Worm (Caenorhabditis elegans) whole organism, L4 larva: ENCODE data around the gene F41G3.20.

Source experiments
- D1046.2 ChIP-seq: fragments of 200-800 bp; sonication (Bioruptor generic); IDR thresholded peaks from 2 replicates; pipeline ENCODE4 v1.3.6; 2022; ENCODE audit warnings: missing genetic modification characterization, missing compliant biosample characterization
- F10B5.3 ChIP-seq: sonication (generic microtip); optimal IDR thresholded peaks from 2 replicates; lab custom pipeline; 2016; ENCODE audit warnings: mild to moderate bottlenecking, missing genetic modification characterization, missing compliant biosample characterization
- F26F4.8 ChIP-seq: fragments of 200-800 bp; sonication (Bioruptor generic); conservative IDR thresholded peaks from 2 replicates; pipeline ENCODE4 v1.3.6; 2022; ENCODE audit warnings: missing genetic modification characterization, missing compliant biosample characterization
- F44E2.7 ChIP-seq: fragments of 200-800 bp; sonication (Bioruptor generic); IDR thresholded peaks from 2 replicates; pipeline ENCODE4 v2.1.2; 2022; ENCODE audit warnings: missing genetic modification characterization, missing compliant biosample characterization
- T26A8.4 ChIP-seq: fragments of 200-800 bp; sonication (Bioruptor generic); IDR thresholded peaks from 2 replicates; pipeline ENCODE4 v1.3.6; 2022; ENCODE audit warnings: missing genetic modification characterization, missing compliant biosample characterization
- Y75B8A.6 ChIP-seq: fragments of 200-800 bp; sonication (Bioruptor generic); IDR thresholded peaks from 2 replicates; pipeline ENCODE4 v1.3.6; 2022; ENCODE audit warnings: missing genetic modification reagents, missing genetic modification characterization, missing compliant biosample characterization
- daf-16 ChIP-seq, 3 experiments: sonication (generic microtip); optimal IDR thresholded peaks; 2 replicates each; lab custom pipeline; 2016 to 2017; ENCODE audit warnings: missing genetic modification characterization in 3 of 3, missing genetic modification reagents in 3 of 3, mild to moderate bottlenecking in 2 of 3, missing compliant biosample characterization in 2 of 3, missing biosample characterization in 1 of 3, moderate library complexity in 1 of 3
- dmd-6 ChIP-seq: fragments of 200-800 bp; sonication (Bioruptor generic); IDR thresholded peaks from 2 replicates; pipeline ENCODE4 v1.3.6; 2022; ENCODE audit warnings: missing genetic modification reagents, missing genetic modification characterization, missing compliant biosample characterization
- dmd-8 ChIP-seq: fragments of 200-800 bp; sonication (Bioruptor generic); IDR thresholded peaks from 2 replicates; pipeline ENCODE4 v1.3.6; 2022; ENCODE audit warnings: missing genetic modification characterization, missing compliant biosample characterization
- dmd-9 ChIP-seq: fragments of 200-800 bp; sonication (Bioruptor generic); IDR thresholded peaks from 2 replicates; pipeline ENCODE4 v1.3.6; 2022; ENCODE audit warnings: missing genetic modification reagents, missing genetic modification characterization, missing compliant biosample characterization
- dve-1 ChIP-seq: sonication (generic microtip); optimal IDR thresholded peaks from 2 replicates; lab custom pipeline; 2017; ENCODE audit warnings: antibody characterized with exemption, mild to moderate bottlenecking, missing genetic modification characterization, missing compliant biosample characterization; ENCODE audit not compliant: insufficient read depth
- egl-27 ChIP-seq: sonication (generic microtip); optimal IDR thresholded peaks from 3 replicates; lab custom pipeline; 2017; ENCODE audit warnings: missing biosample characterization, missing genetic modification reagents, missing genetic modification characterization
- fkh-10 ChIP-seq: fragments of 150-350 bp; optimal IDR thresholded peaks from 2 replicates; lab custom pipeline; 2014; ENCODE audit warnings: missing biosample characterization, missing genetic modification reagents, missing genetic modification characterization
- hlh-11 ChIP-seq: fragments of 200-800 bp; sonication (Bioruptor generic); optimal IDR thresholded peaks from 2 replicates; lab custom pipeline; 2018; ENCODE audit warnings: mild to moderate bottlenecking, missing genetic modification characterization, missing compliant biosample characterization
- hlh-30 ChIP-seq: sonication (generic microtip); optimal IDR thresholded peaks from 2 replicates; lab custom pipeline; 2017; ENCODE audit warnings: antibody characterized with exemption, mild to moderate bottlenecking, missing genetic modification characterization, missing compliant biosample characterization; ENCODE audit not compliant: insufficient read depth
- hmg-1.1 ChIP-seq: fragments of 200-800 bp; sonication (Bioruptor generic); IDR thresholded peaks from 2 replicates; pipeline ENCODE4 v1.3.6; 2022; ENCODE audit warnings: missing genetic modification reagents, missing genetic modification characterization, missing compliant biosample characterization
- jun-1 ChIP-seq: fragments of 150-350 bp; optimal IDR thresholded peaks from 2 replicates; lab custom pipeline; 2014; ENCODE audit warnings: missing biosample characterization, missing genetic modification reagents, missing genetic modification characterization
- lim-7 ChIP-seq: fragments of 200-800 bp; sonication (Bioruptor generic); IDR thresholded peaks from 2 replicates; pipeline ENCODE4 v1.3.6; 2022; ENCODE audit warnings: missing genetic modification characterization, missing compliant biosample characterization
- lin-1 ChIP-seq: fragments of 200-800 bp; sonication (Bioruptor generic); IDR thresholded peaks from 2 replicates; pipeline ENCODE4 v1.3.6; 2022; ENCODE audit warnings: missing genetic modification reagents, missing genetic modification characterization, missing compliant biosample characterization
- lin-13 ChIP-seq: fragments of 150-350 bp; optimal IDR thresholded peaks from 2 replicates; lab custom pipeline; 2014; ENCODE audit warnings: missing biosample characterization, missing genetic modification reagents, missing genetic modification characterization
- lin-15B ChIP-seq: fragments of 150-350 bp; sonication (generic microtip); optimal IDR thresholded peaks from 3 replicates; lab custom pipeline; 2014; ENCODE audit warnings: missing biosample characterization, missing genetic modification characterization
- lir-3 ChIP-seq: sonication (generic microtip); optimal IDR thresholded peaks from 2 replicates; lab custom pipeline; 2016; ENCODE audit warnings: mild to moderate bottlenecking, missing genetic modification characterization, missing compliant biosample characterization
- lsy-2 ChIP-seq, 2 experiments: fragments of 150-350 bp in 1 of 2; sonication (generic microtip) in 1 of 2; optimal IDR thresholded peaks; 2 replicates each; lab custom pipeline; 2014 to 2017; ENCODE audit warnings: missing biosample characterization in 2 of 2, missing genetic modification characterization in 2 of 2
- madf-5 ChIP-seq, 2 experiments: fragments of 200-800 bp; sonication (Bioruptor generic); IDR thresholded peaks; 2 replicates each; pipeline ENCODE4 v1.3.6; 2022; ENCODE audit warnings: missing compliant biosample characterization in 2 of 2, missing genetic modification characterization in 2 of 2
- madf-9 ChIP-seq: fragments of 200-800 bp; sonication (Bioruptor generic); conservative IDR thresholded peaks from 2 replicates; pipeline ENCODE4 v1.3.6; 2022; ENCODE audit warnings: missing genetic modification reagents, missing genetic modification characterization, missing compliant biosample characterization
- mdt-29 ChIP-seq: fragments of 200-800 bp; sonication (Bioruptor generic); IDR thresholded peaks from 2 replicates; pipeline ENCODE4 v1.3.6; 2022; ENCODE audit warnings: missing genetic modification reagents, missing genetic modification characterization, missing compliant biosample characterization
- mep-1 ChIP-seq: fragments of 150-350 bp; sonication (generic microtip); optimal IDR thresholded peaks from 3 replicates; lab custom pipeline; 2014; ENCODE audit warnings: missing biosample characterization, missing genetic modification characterization
- mxl-3 ChIP-seq: fragments of 200-800 bp; sonication (Bioruptor generic); optimal IDR thresholded peaks from 2 replicates; lab custom pipeline; 2018; ENCODE audit warnings: mild to moderate bottlenecking, missing genetic modification characterization, missing compliant biosample characterization
- nhr-11 ChIP-seq: fragments of 150-350 bp; optimal IDR thresholded peaks from 2 replicates; lab custom pipeline; 2014; ENCODE audit warnings: missing biosample characterization, missing genetic modification characterization
- nhr-111 ChIP-seq: fragments of 200-800 bp; sonication (Bioruptor generic); optimal IDR thresholded peaks from 2 replicates; lab custom pipeline; 2018; ENCODE audit warnings: mild to moderate bottlenecking, missing genetic modification characterization, missing compliant biosample characterization
- nhr-237 ChIP-seq: sonication (generic microtip); optimal IDR thresholded peaks from 2 replicates; lab custom pipeline; 2017; ENCODE audit warnings: missing biosample characterization, missing genetic modification characterization
- nhr-25 ChIP-seq: sonication (generic microtip); optimal IDR thresholded peaks from 2 replicates; lab custom pipeline; 2017; ENCODE audit warnings: missing genetic modification characterization, mild to moderate bottlenecking, missing compliant biosample characterization, antibody characterized with exemption, moderate library complexity, borderline replicate concordance; ENCODE audit not compliant: insufficient read depth
- nhr-48 ChIP-seq: sonication (generic microtip); optimal IDR thresholded peaks from 2 replicates; lab custom pipeline; 2016; ENCODE audit warnings: mild to moderate bottlenecking, missing genetic modification characterization, missing compliant biosample characterization
- nhr-76 ChIP-seq: fragments of 150-350 bp; optimal IDR thresholded peaks from 2 replicates; lab custom pipeline; 2014; ENCODE audit warnings: missing biosample characterization, missing genetic modification characterization
- pha-4 ChIP-seq, 2 experiments: fragments of 150-350 bp in 1 of 2; fragments of 200-800 bp in 1 of 2; sonication (Bioruptor generic) in 1 of 2; IDR thresholded peaks in 1 of 2; optimal IDR thresholded peaks in 1 of 2; 2 replicates each; pipeline versions ENCODE4 v1.3.6 to Lab custom; 2014 to 2022; ENCODE audit warnings: missing genetic modification characterization in 2 of 2, missing genetic modification reagents in 2 of 2, missing biosample characterization in 1 of 2, missing compliant biosample characterization in 1 of 2
- pqm-1 ChIP-seq: sonication (generic microtip); optimal IDR thresholded peaks from 2 replicates; lab custom pipeline; 2017; ENCODE audit warnings: missing biosample characterization, missing genetic modification characterization
- rbr-2 ChIP-seq: sonication (generic microtip); optimal IDR thresholded peaks from 2 replicates; lab custom pipeline; 2016; ENCODE audit warnings: missing genotype, missing genetic modification characterization, missing compliant biosample characterization
- sdz-12 ChIP-seq: fragments of 200-800 bp; sonication (Bioruptor generic); optimal IDR thresholded peaks from 2 replicates; lab custom pipeline; 2018; ENCODE audit warnings: mild to moderate bottlenecking, missing genetic modification characterization, missing compliant biosample characterization
- spr-3 ChIP-seq: fragments of 200-800 bp; sonication (Bioruptor generic); optimal IDR thresholded peaks from 2 replicates; lab custom pipeline; 2018; ENCODE audit warnings: mild to moderate bottlenecking, missing genetic modification characterization, missing compliant biosample characterization
- tag-97 ChIP-seq: fragments of 200-800 bp; sonication (Bioruptor generic); IDR thresholded peaks from 2 replicates; pipeline ENCODE4 v1.3.6; 2022; ENCODE audit warnings: missing genetic modification characterization, missing compliant biosample characterization
- tra-1 ChIP-seq: fragments of 200-800 bp; sonication (Bioruptor generic); IDR thresholded peaks from 2 replicates; pipeline ENCODE4 v1.3.6; 2022; ENCODE audit warnings: missing genetic modification reagents, missing genetic modification characterization, missing compliant biosample characterization
- unc-130 ChIP-seq: sonication (generic microtip); optimal IDR thresholded peaks from 2 replicates; lab custom pipeline; 2016; ENCODE audit warnings: missing genetic modification reagents, missing genetic modification characterization, missing compliant biosample characterization
- unc-39 ChIP-seq: sonication (generic microtip); optimal IDR thresholded peaks from 2 replicates; lab custom pipeline; 2017; ENCODE audit warnings: missing biosample characterization, missing genetic modification characterization
- unc-62 ChIP-seq, 3 experiments: fragments of 150-350 bp in 1 of 3; sonication (generic microtip); optimal IDR thresholded peaks in 2 of 3; peaks in 1 of 3; 1 replicate in 1 of 3; 2 replicates in 2 of 3; lab custom pipeline; 2014 to 2017; ENCODE audit warnings: missing biosample characterization in 3 of 3, missing genetic modification characterization in 3 of 3, missing genetic modification reagents in 3 of 3, missing genotype in 1 of 3
- zfp-2 ChIP-seq: sonication (generic microtip); optimal IDR thresholded peaks from 2 replicates; lab custom pipeline; 2016; ENCODE audit warnings: mild to moderate bottlenecking, missing genetic modification characterization, missing compliant biosample characterization
- zip-11 ChIP-seq: fragments of 200-800 bp; sonication (Bioruptor generic); IDR thresholded peaks from 2 replicates; pipeline ENCODE4 v1.3.6; 2022; ENCODE audit warnings: missing genetic modification characterization, missing compliant biosample characterization

F41G3.20 gene

DNA sequence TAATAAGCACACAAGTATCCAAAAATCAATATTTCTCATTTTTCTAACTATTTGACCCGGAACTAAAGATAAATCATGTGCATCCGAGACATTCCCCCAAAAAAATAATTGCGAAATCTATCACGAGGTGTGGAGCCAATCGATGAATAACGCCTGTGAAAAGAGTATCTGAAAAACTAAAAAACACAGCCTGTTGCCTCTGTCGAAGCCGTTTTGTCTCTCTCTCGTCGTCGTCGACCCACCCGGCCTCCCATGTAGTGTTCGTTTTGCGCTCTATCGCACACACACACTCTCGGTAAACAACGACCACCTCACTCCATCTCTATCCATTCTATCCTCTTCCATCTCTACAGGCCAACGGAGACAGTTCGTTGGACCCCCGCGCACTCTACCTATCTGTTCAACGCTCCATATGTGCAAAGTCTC, 31.9 kb upstream of the F41G3.20 start (continued):
- TF ChIP-seq madf-5 (GFP tag; IDR thresholded peaks at IDR 0.05; lab: Robert Waterston, UW) (no peak), F44E2.7 (GFP tag; lab: Robert Waterston, UW) (no peak), Y75B8A.6 (no peak), nhr-11 (tag; lab: Kevin White, UChicago) (peak; percentile 70), T26A8.4 (0 out of 2 replicates have a peak, but pooled peaks have one; percentile 50), jun-1 (no peak), nhr-237 (tag; lab: Kevin White, UChicago) (no peak), mep-1 (peak; percentile 68), tag-97 (GFP tag; lab: Robert Waterston, UW) (no peak), madf-9 (0 out of 2 replicates have a peak, but pooled peaks have one; percentile 23), unc-130 (no peak), sdz-12 (GFP tag; lab: Kevin White, UChicago) (no peak), nhr-25 (tag; lab: Kevin White, UChicago) (peak; percentile 17), lin-13 (GFP tag; lab: Kevin White, UChicago) (peak; percentile 40), mxl-3 (GFP tag; lab: Kevin White, UChicago) (peak; percentile 75), pha-4 (GFP tag; IDR thresholded peaks at IDR 0.05; lab: Robert Waterston, UW) (no peak), pha-4 (tag; optimal IDR thresholded peaks at IDR 0.05; lab: Kevin White, UChicago) (peak; percentile 50), zfp-2 (tag; lab: Kevin White, UChicago) (no peak), dmd-9 (GFP tag; lab: Robert Waterston, UW) (no peak)
- TF ChIP-seq, all 104 proteins: peak for 31

DNA sequence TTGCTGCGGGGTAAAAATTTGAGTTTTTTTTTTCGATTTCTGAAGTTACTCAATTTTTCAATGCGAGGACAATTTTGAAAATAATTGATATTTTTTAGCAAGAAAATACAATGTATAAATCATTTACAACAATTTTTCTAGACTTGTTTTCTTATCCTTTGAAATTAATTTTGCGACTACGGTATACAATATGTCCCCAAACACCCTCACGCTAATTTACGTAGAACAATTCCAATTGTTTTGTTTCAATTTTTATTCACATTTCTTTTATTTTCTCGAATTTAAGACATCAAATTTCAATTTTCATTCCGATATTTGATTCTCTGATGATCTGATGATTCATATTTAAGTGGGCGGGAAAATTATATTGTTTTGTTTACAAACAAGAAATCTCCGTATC, 31.2 kb upstream of the F41G3.20 start:
- no peak for TF ChIP-seq lir-3
- peak in 1 of 2 experiments; percentile 7 for TF ChIP-seq lsy-2 (tag; optimal IDR thresholded peaks at IDR 0.05; lab: Kevin White, UChicago)
- TF ChIP-seq F26F4.8 (GFP tag; lab: Robert Waterston, UW): no peak
- TF ChIP-seq zip-11 (GFP tag; lab: Robert Waterston, UW): no peak
- peak in 1 of 2 experiments; percentile 60 for TF ChIP-seq unc-62 (GFP tag; optimal IDR thresholded peaks at IDR 0.05 in 1 of 2; lab: Kevin White, UChicago)
- no peak for TF ChIP-seq unc-62 (tag; optimal IDR thresholded peaks at IDR 0.05; lab: Kevin White, UChicago)
- TF ChIP-seq lin-13 (GFP tag; lab: Kevin White, UChicago): no peak

DNA sequence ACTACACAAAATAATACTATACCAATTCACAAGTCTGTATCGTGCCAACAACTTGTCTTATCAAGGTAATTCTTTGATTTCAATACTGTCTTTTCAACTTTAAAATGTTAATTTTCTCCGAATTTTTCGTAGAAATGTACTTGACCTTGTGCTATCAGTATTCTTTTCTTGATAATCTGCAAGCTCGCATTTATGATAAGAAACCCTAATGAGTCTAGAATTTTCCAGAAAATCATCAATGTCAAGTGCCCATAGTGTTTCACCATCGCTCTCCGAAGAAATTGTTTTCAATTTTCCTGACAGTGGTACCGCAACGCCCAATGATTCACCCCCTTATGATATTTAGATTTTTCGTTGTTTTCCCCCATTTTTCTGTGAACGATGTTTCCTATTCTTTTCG, 30.4 kb upstream of the F41G3.20 start:
- no peak for TF ChIP-seq egl-27 (tag; lab: Kevin White, UChicago)
- TF ChIP-seq mdt-29 (GFP tag; lab: Robert Waterston, UW): peak; percentile 59; the same call in 1 of the 2 replicates
- TF ChIP-seq D1046.2 (GFP tag; lab: Robert Waterston, UW): no peak
- no peak for TF ChIP-seq rbr-2 (tag; lab: Kevin White, UChicago)
- TF ChIP-seq lin-1: no peak
- peak in 1 of 2 experiments; percentile 55 for TF ChIP-seq unc-62 (GFP tag; optimal IDR thresholded peaks at IDR 0.05 in 1 of 2; lab: Kevin White, UChicago)
- TF ChIP-seq unc-62 (tag; optimal IDR thresholded peaks at IDR 0.05; lab: Kevin White, UChicago): no peak
- TF ChIP-seq dve-1 (tag; lab: Kevin White, UChicago): peak; percentile 31
- TF ChIP-seq hmg-1.1 (GFP tag; lab: Robert Waterston, UW): no peak
- no peak for TF ChIP-seq lin-13 (GFP tag; lab: Kevin White, UChicago)
- TF ChIP-seq nhr-111 (GFP tag; lab: Kevin White, UChicago): no peak
- TF ChIP-seq F10B5.3: no peak
- no peak for TF ChIP-seq F44E2.7 (GFP tag; lab: Robert Waterston, UW)
- TF ChIP-seq tra-1 (GFP tag; lab: Robert Waterston, UW): 0 out of 2 replicates have a peak, but pooled peaks have one; percentile 17
- peak; percentile 4 for TF ChIP-seq pqm-1 (tag; lab: Kevin White, UChicago)
- TF ChIP-seq lim-7 (GFP tag; lab: Robert Waterston, UW): no peak
- no peak for TF ChIP-seq dmd-8 (GFP tag; lab: Robert Waterston, UW)
- no peak for TF ChIP-seq nhr-76 (tag; lab: Kevin White, UChicago)
- peak; percentile 18 for TF ChIP-seq hlh-30
- TF ChIP-seq daf-16 (GFP tag; optimal IDR thresholded peaks at IDR 0.05; lab: Kevin White, UChicago): no peak
- TF ChIP-seq daf-16 (tag; optimal IDR thresholded peaks at IDR 0.05; lab: Kevin White, UChicago): peak; percentile 89
- peak; percentile 60 for TF ChIP-seq hlh-11
- no peak for TF ChIP-seq fkh-10 (GFP tag; lab: Kevin White, UChicago)
- TF ChIP-seq unc-39 (tag; lab: Kevin White, UChicago): no peak
- TF ChIP-seq dmd-9 (GFP tag; lab: Robert Waterston, UW): no peak
- TF ChIP-seq nhr-48: no peak
- no peak for TF ChIP-seq spr-3 (GFP tag; lab: Kevin White, UChicago)
- TF ChIP-seq dmd-6: peak; percentile 46; the same call in 1 of the 2 replicates
- no peak for TF ChIP-seq lin-15B (tag; lab: Kevin White, UChicago)
